Worm (Caenorhabditis elegans): ENCODE results near the gene C26E1.1.

- TF ChIP-seq ztf-11 (tag; optimal IDR thresholded peaks at IDR 0.05) = no peak
- no peak for TF ChIP-seq unc-62 (GFP tag; optimal IDR thresholded peaks at IDR 0.05)
- no peak for TF ChIP-seq nhr-76 (tag; optimal IDR thresholded peaks at IDR 0.05)
Observed at ce11 chrV:13298706-13299105, 1.4 kb downstream of the C26E1.1 start.

Data from whole organism, mixed stage, embryonic.